Fruit fly (Drosophila melanogaster): ENCODE data around the gene CG7202.

- TF ChIP-seq psq (optimal IDR thresholded peaks at IDR 0.05), result no peak
- no peak for TF ChIP-seq h (optimal IDR thresholded peaks at IDR 0.05)
- TF ChIP-seq ttk (optimal IDR thresholded peaks at IDR 0.05), result no peak
- TF ChIP-seq Sin3A (optimal IDR thresholded peaks at IDR 0.05), result no peak
These were observed 14.9 kb upstream of the CG7202 start, which contains the start of the genes Glg1 and M6 for dm6 chr3L:21507354-21507928.

All from Kc167 (cell line).